Fruit fly (Drosophila melanogaster): ENCODE measurements around the gene nac.

nac gene

DNA sequence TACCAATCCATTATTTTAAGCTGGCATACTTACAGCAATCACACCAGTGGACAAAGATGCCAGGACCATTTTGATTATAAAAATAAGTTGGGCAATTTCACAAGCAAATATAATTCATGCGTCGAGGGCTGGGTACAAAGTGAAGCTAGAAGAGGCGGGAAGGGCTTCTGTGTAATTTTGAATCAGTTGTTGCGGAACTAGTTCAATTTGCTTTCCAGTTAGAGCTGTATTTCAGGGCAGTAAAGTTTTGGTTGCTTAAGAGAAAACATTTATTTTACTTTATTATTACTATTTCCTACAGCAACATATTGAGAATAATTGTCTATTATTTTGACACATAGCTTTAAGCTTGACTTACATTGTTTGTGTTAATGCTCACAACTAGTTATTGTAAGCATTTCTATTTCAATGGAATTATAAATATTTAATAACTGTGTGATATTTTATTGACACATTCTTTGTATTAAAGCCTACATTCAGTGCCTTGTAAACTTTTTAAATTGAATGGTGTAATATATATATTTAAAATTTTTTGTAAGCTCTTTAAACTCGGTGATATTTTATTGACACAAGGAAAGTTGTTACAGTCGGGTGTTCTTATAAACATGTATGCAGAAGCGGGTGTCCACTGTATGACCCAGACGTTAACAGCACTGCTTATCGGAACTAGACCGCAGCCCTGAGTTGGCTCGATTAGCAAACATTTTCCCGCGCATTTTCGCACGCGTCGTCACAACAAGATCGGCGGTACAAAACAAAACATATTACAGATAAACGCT, 39.3 kb downstream of the nac start, which contains the start of the genes RPA1 and Mcm2 (continued):
- peak; percentile 34 for TF ChIP-seq dm (GFP tag; optimal IDR thresholded peaks at IDR 0.05)
- peak; percentile 81 for TF ChIP-seq CG17829 (tag; optimal IDR thresholded peaks at IDR 0.05)
- TF ChIP-seq slp2 (GFP tag; optimal IDR thresholded peaks at IDR 0.05) = no peak
- TF ChIP-seq Xbp1 (GFP tag; optimal IDR thresholded peaks at IDR 0.05) = peak; percentile 88
- TF ChIP-seq chinmo (GFP tag; IDR thresholded peaks at IDR 0.05; ENCODE audit: partially characterized antibody) = no peak
- TF ChIP-seq scrt (GFP tag; optimal IDR thresholded peaks at IDR 0.05) = peak; percentile 55
- TF ChIP-seq fd102C (GFP tag; optimal IDR thresholded peaks at IDR 0.05) = no peak
- TF ChIP-seq D (optimal IDR thresholded peaks at IDR 0.05) = no peak
- peak; percentile 70 for TF ChIP-seq D (GFP tag; optimal IDR thresholded peaks at IDR 0.05)
- peak; percentile 42 for TF ChIP-seq MESR4 (GFP tag; optimal IDR thresholded peaks at IDR 0.05)
- TF ChIP-seq CG34422 (GFP tag; IDR thresholded peaks at IDR 0.05) = peak; percentile 88
- TF ChIP-seq Nf-YC (tag; optimal IDR thresholded peaks at IDR 0.05) = peak; percentile 80
- TF ChIP-seq Poxn (GFP tag; IDR thresholded peaks at IDR 0.05) = peak; percentile 54; the same call in 1 of the 2 replicates
- TF ChIP-seq YL-1 (GFP tag; optimal IDR thresholded peaks at IDR 0.05) = peak; percentile 65
- no peak for TF ChIP-seq repo (GFP tag; optimal IDR thresholded peaks at IDR 0.05)
- peak; percentile 19 for TF ChIP-seq Lhr (GFP tag; optimal IDR thresholded peaks at IDR 0.05)
- peak; percentile 73 for TF ChIP-seq CG11085 (GFP tag; IDR thresholded peaks at IDR 0.05)
- no peak for TF ChIP-seq Camta (GFP tag; optimal IDR thresholded peaks at IDR 0.05)
- peak; percentile 93 for TF ChIP-seq NFAT (GFP tag; IDR thresholded peaks at IDR 0.05)
- TF ChIP-seq CG14014 (GFP tag; IDR thresholded peaks at IDR 0.05) = peak; percentile 76
- no peak for TF ChIP-seq CG1647 (GFP tag; optimal IDR thresholded peaks at IDR 0.05)
- no peak for TF ChIP-seq CHES-1-like (GFP tag; optimal IDR thresholded peaks at IDR 0.05)
- TF ChIP-seq Eip74EF (GFP tag; optimal IDR thresholded peaks at IDR 0.05) = no peak
- TF ChIP-seq ftz-f1 (GFP tag; optimal IDR thresholded peaks at IDR 0.05) = no peak
- peak; percentile 14; the same call in 1 of the 2 replicates for TF ChIP-seq rib (GFP tag; IDR thresholded peaks at IDR 0.05)
- peak; percentile 48; the same call in 1 of the 2 replicates for TF ChIP-seq Rx (GFP tag; IDR thresholded peaks at IDR 0.05)
- TF ChIP-seq esg (GFP tag; conservative IDR thresholded peaks at IDR 0.05) = peak; percentile 82
- peak; percentile 44 for TF ChIP-seq pum (GFP tag; optimal IDR thresholded peaks at IDR 0.05)
- TF ChIP-seq prd (optimal IDR thresholded peaks at IDR 0.05) = no peak
- peak; percentile 88 for TF ChIP-seq prd (GFP tag; IDR thresholded peaks at IDR 0.05)
- TF ChIP-seq NC2α (GFP tag; optimal IDR thresholded peaks at IDR 0.05) = no peak
- no peak for TF ChIP-seq CG12236 (GFP tag; optimal IDR thresholded peaks at IDR 0.05)
- no peak for TF ChIP-seq ac (GFP tag; optimal IDR thresholded peaks at IDR 0.05)
- TF ChIP-seq Blimp-1 (GFP tag; optimal IDR thresholded peaks at IDR 0.05) = peak; percentile 50
- TF ChIP-seq CG14860 (GFP tag; IDR thresholded peaks at IDR 0.05; ENCODE audit: partially characterized antibody) = no peak
- TF ChIP-seq pb (GFP tag; optimal IDR thresholded peaks at IDR 0.05) = no peak
- TF ChIP-seq CG12299 (tag; optimal IDR thresholded peaks at IDR 0.05) = peak; percentile 30
- peak; percentile 63; the same call in 1 of the 2 replicates for TF ChIP-seq cas (GFP tag; IDR thresholded peaks at IDR 0.05)
- TF ChIP-seq lilli (GFP tag; optimal IDR thresholded peaks at IDR 0.05) = peak; percentile 72
- peak; percentile 70 for TF ChIP-seq CG10654 (GFP tag; optimal IDR thresholded peaks at IDR 0.05)
- TF ChIP-seq CG3838 (GFP tag; optimal IDR thresholded peaks at IDR 0.05) = no peak
- TF ChIP-seq CrebB (tag; optimal IDR thresholded peaks at IDR 0.05) = no peak
- TF ChIP-seq CG3995 (GFP tag; optimal IDR thresholded peaks at IDR 0.05) = peak; percentile 67
- no peak for TF ChIP-seq inv (GFP tag; IDR thresholded peaks at IDR 0.05; ENCODE audit: partially characterized antibody)
- TF ChIP-seq Dbx (GFP tag; IDR thresholded peaks at IDR 0.05) = peak; percentile 79
- 0 out of 2 replicates have a peak, but pooled peaks have one; percentile 23 for TF ChIP-seq dati (GFP tag; IDR thresholded peaks at IDR 0.05)
- TF ChIP-seq CG6854 (GFP tag; optimal IDR thresholded peaks at IDR 0.05) = no peak
- TF ChIP-seq Taf1 (GFP tag; IDR thresholded peaks at IDR 0.05) = peak; percentile 58; the same call in 1 of the 2 replicates
- peak; percentile 72 for TF ChIP-seq Drgx (GFP tag; IDR thresholded peaks at IDR 0.05)
- TF ChIP-seq gro (GFP tag; optimal IDR thresholded peaks at IDR 0.05) = no peak

Data from whole organism, embryonic.